Fruit fly (Drosophila melanogaster) whole organism, embryonic: ENCODE data around the gene Sec15.
A peak's percentile ranks its signal among the peaks of the same experiment; 100 is the strongest.

Experiments used
- Atf-2 ChIP-seq: fragments of 200-800 bp; sonication (Bioruptor generic); optimal IDR thresholded peaks from 2 replicates; lab custom pipeline; 2016; ENCODE audit warnings: missing biosample characterization, missing genetic modification characterization
- Atf6 ChIP-seq: fragments of 200-800 bp; sonication (Bioruptor generic); IDR thresholded peaks from 2 replicates; pipeline ENCODE4 v1.3.6; 2022; ENCODE audit warnings: missing biosample characterization, missing genetic modification characterization
- C15 ChIP-seq: fragments of 200-800 bp; sonication (Bioruptor generic); IDR thresholded peaks from 3 replicates; pipeline ENCODE4 v1.3.6; 2022; ENCODE audit warnings: missing biosample characterization, missing genetic modification characterization
- CG10565 ChIP-seq: fragments of 200-800 bp; sonication (Bioruptor generic); optimal IDR thresholded peaks from 3 replicates; lab custom pipeline; 2016; ENCODE audit warnings: missing biosample characterization, mild to moderate bottlenecking, missing genetic modification characterization
- CG11723 ChIP-seq: fragments of 200-800 bp; sonication (Bioruptor generic); optimal IDR thresholded peaks from 2 replicates; lab custom pipeline; 2017; ENCODE audit warnings: missing biosample characterization, mild to moderate bottlenecking, missing genetic modification characterization
- CG12104 ChIP-seq: fragments of 200-800 bp; sonication (Bioruptor generic); optimal IDR thresholded peaks from 3 replicates; lab custom pipeline; 2016; ENCODE audit warnings: missing biosample characterization, missing genetic modification characterization
- CG12744 ChIP-seq: fragments of 200-800 bp; sonication (Bioruptor generic); optimal IDR thresholded peaks from 2 replicates; lab custom pipeline; 2016; ENCODE audit warnings: missing biosample characterization, missing genetic modification characterization
- CG13287 ChIP-seq: fragments of 200-800 bp; sonication (Bioruptor generic); IDR thresholded peaks from 2 replicates; pipeline ENCODE4 v1.3.6; 2022; ENCODE audit warnings: missing biosample characterization, missing genetic modification characterization; ENCODE audit not compliant: partially characterized antibody
- CG15269 ChIP-seq: fragments of 200-800 bp; sonication (Bioruptor generic); optimal IDR thresholded peaks from 2 replicates; lab custom pipeline; 2018; ENCODE audit warnings: missing biosample characterization, mild to moderate bottlenecking, missing genetic modification characterization, moderate library complexity
- CG15479 ChIP-seq: fragments of 200-800 bp; sonication (Bioruptor generic); optimal IDR thresholded peaks from 3 replicates; lab custom pipeline; 2019; ENCODE audit warnings: missing biosample characterization, mild to moderate bottlenecking, missing genetic modification characterization, moderate library complexity
- CG17568 ChIP-seq: fragments of 200-800 bp; sonication (Bioruptor generic); optimal IDR thresholded peaks from 2 replicates; lab custom pipeline; 2018; ENCODE audit warnings: missing biosample characterization, mild to moderate bottlenecking, missing genetic modification characterization, moderate library complexity
- CG17912 ChIP-seq: fragments of 200-800 bp; sonication (Bioruptor generic); optimal IDR thresholded peaks from 2 replicates; lab custom pipeline; 2018; ENCODE audit warnings: missing biosample characterization, mild to moderate bottlenecking, missing genetic modification characterization
- CG18619 ChIP-seq: fragments of 200-800 bp; sonication (Bioruptor generic); optimal IDR thresholded peaks from 3 replicates; lab custom pipeline; 2017; ENCODE audit warnings: missing biosample characterization, mild to moderate bottlenecking, missing genetic modification characterization
- CG2120 ChIP-seq: fragments of 200-800 bp; sonication (Bioruptor generic); optimal IDR thresholded peaks from 3 replicates; lab custom pipeline; 2016; ENCODE audit warnings: missing biosample characterization, missing genetic modification characterization
- CG2129 ChIP-seq: fragments of 200-800 bp; sonication (Bioruptor generic); IDR thresholded peaks from 2 replicates; pipeline ENCODE4 v1.3.6; 2022; ENCODE audit warnings: missing biosample characterization, missing genetic modification characterization; ENCODE audit not compliant: partially characterized antibody
- CG30431 ChIP-seq: fragments of 200-800 bp; sonication (Bioruptor generic); optimal IDR thresholded peaks from 2 replicates; lab custom pipeline; 2017; ENCODE audit warnings: missing biosample characterization, missing genetic modification characterization
- CG32767 ChIP-seq: fragments of 200-800 bp; sonication (Bioruptor generic); IDR thresholded peaks from 2 replicates; pipeline ENCODE4 v1.3.6; 2022; ENCODE audit warnings: missing biosample characterization, missing genetic modification characterization
- CG6175 ChIP-seq: fragments of 200-800 bp; sonication (Bioruptor generic); IDR thresholded peaks from 3 replicates; pipeline ENCODE4 v1.3.6; 2022; ENCODE audit warnings: missing biosample characterization, missing genetic modification characterization
- CG7928 ChIP-seq: fragments of 200-800 bp; sonication (Bioruptor generic); optimal IDR thresholded peaks from 2 replicates; lab custom pipeline; 2017; ENCODE audit warnings: missing biosample characterization, mild to moderate bottlenecking, missing genetic modification characterization
- CG9215 ChIP-seq: fragments of 200-800 bp; sonication (Bioruptor generic); IDR thresholded peaks from 2 replicates; pipeline ENCODE4 v1.3.6; 2022; ENCODE audit warnings: missing biosample characterization, missing genetic modification characterization
- CG9727 ChIP-seq: fragments of 200-800 bp; sonication (Bioruptor generic); optimal IDR thresholded peaks from 3 replicates; lab custom pipeline; 2017; ENCODE audit warnings: missing biosample characterization, mild to moderate bottlenecking, missing genetic modification characterization
- CG9797 ChIP-seq: fragments of 200-800 bp; sonication (Bioruptor generic); optimal IDR thresholded peaks from 3 replicates; lab custom pipeline; 2018; ENCODE audit warnings: missing biosample characterization, mild to moderate bottlenecking, missing genetic modification characterization
- Chrac-16 ChIP-seq: fragments of 200-800 bp; sonication (Bioruptor generic); optimal IDR thresholded peaks from 3 replicates; lab custom pipeline; 2016; ENCODE audit warnings: missing biosample characterization, missing genetic modification characterization
- Doc2 ChIP-seq: fragments of 200-800 bp; sonication (Bioruptor generic); IDR thresholded peaks from 2 replicates; pipeline ENCODE4 v1.3.6; 2022; ENCODE audit warnings: missing biosample characterization, missing genetic modification characterization
- Elba2 ChIP-seq: fragments of 200-800 bp; sonication (Bioruptor generic); optimal IDR thresholded peaks from 3 replicates; lab custom pipeline; 2016; ENCODE audit warnings: missing biosample characterization, missing genetic modification characterization
- Fer1 ChIP-seq: fragments of 200-800 bp; sonication (Bioruptor generic); optimal IDR thresholded peaks from 2 replicates; lab custom pipeline; 2017; ENCODE audit warnings: missing biosample characterization, mild to moderate bottlenecking, missing genetic modification characterization
- HHEX ChIP-seq: fragments of 200-800 bp; sonication (Bioruptor generic); optimal IDR thresholded peaks from 3 replicates; lab custom pipeline; 2017; ENCODE audit warnings: missing biosample characterization, mild to moderate bottlenecking, missing genetic modification characterization, missing genetic modification reagents
- Mad ChIP-seq: fragments of 200-800 bp; sonication (Bioruptor generic); optimal IDR thresholded peaks from 2 replicates; lab custom pipeline; 2016; ENCODE audit warnings: missing biosample characterization, missing genetic modification characterization
- Med ChIP-seq: fragments of 200-800 bp; sonication (Bioruptor generic); peaks from one replicate; lab custom pipeline; 2016; ENCODE audit warnings: missing biosample characterization, missing genetic modification characterization, mild to moderate bottlenecking, inconsistent platforms, moderate library complexity
- NC2α ChIP-seq: fragments of 200-800 bp; sonication (Bioruptor generic); optimal IDR thresholded peaks from 2 replicates; lab custom pipeline; 2016; ENCODE audit warnings: missing biosample characterization, missing genetic modification characterization
- Opbp ChIP-seq: fragments of 200-800 bp; sonication (Bioruptor generic); IDR thresholded peaks from 3 replicates; pipeline ENCODE4 v1.3.6; 2022; ENCODE audit warnings: missing biosample characterization, missing genetic modification characterization; ENCODE audit not compliant: partially characterized antibody
- Ptx1 ChIP-seq: fragments of 200-800 bp; sonication (Bioruptor generic); IDR thresholded peaks from 2 replicates; pipeline ENCODE4 v1.3.6; 2022; ENCODE audit warnings: missing biosample characterization, missing genetic modification characterization
- Scr ChIP-seq: fragments of 200-800 bp; sonication (Bioruptor generic); IDR thresholded peaks from 2 replicates; pipeline ENCODE4 v1.3.6; 2022; ENCODE audit warnings: missing biosample characterization, missing genetic modification characterization; ENCODE audit not compliant: partially characterized antibody
- Sin3A ChIP-seq: fragments of >200 bp; optimal IDR thresholded peaks from 2 replicates; lab custom pipeline; 2018
- ase ChIP-seq: fragments of 200-800 bp; sonication (Bioruptor generic); IDR thresholded peaks from 3 replicates; pipeline ENCODE4 v1.3.6; 2022; ENCODE audit warnings: missing biosample characterization, missing genetic modification characterization
- bab2 ChIP-seq: fragments of 200-800 bp; sonication (Bioruptor generic); optimal IDR thresholded peaks from 2 replicates; lab custom pipeline; 2016; ENCODE audit warnings: missing biosample characterization, missing genetic modification characterization
- crol ChIP-seq: fragments of 200-800 bp; sonication (Bioruptor generic); IDR thresholded peaks from 2 replicates; pipeline ENCODE4 v1.3.6; 2022; ENCODE audit warnings: missing biosample characterization, missing genetic modification characterization
- cwo ChIP-seq: fragments of 200-800 bp; sonication (Bioruptor generic); optimal IDR thresholded peaks from 3 replicates; lab custom pipeline; 2017; ENCODE audit warnings: missing biosample characterization, missing genetic modification characterization, mild to moderate bottlenecking, moderate library complexity, missing genetic modification reagents
- exex ChIP-seq: fragments of 200-800 bp; sonication (Bioruptor generic); optimal IDR thresholded peaks from 4 replicates; lab custom pipeline; 2018; ENCODE audit warnings: missing biosample characterization, mild to moderate bottlenecking, missing genetic modification characterization, moderate library complexity
- gcm ChIP-seq: fragments of 200-800 bp; sonication (Bioruptor generic); optimal IDR thresholded peaks from 2 replicates; lab custom pipeline; 2019; ENCODE audit warnings: missing biosample characterization, mild to moderate bottlenecking, missing genetic modification characterization, moderate library complexity
- gro ChIP-seq: fragments of 200-800 bp; sonication (Bioruptor generic); optimal IDR thresholded peaks from 2 replicates; lab custom pipeline; 2016; ENCODE audit warnings: missing biosample characterization, missing genetic modification characterization
- insv ChIP-seq, 2 experiments: fragments of 200-800 bp; sonication (Bioruptor generic); optimal IDR thresholded peaks; 3 replicates each; lab custom pipeline; 2016 to 2018; ENCODE audit warnings: missing biosample characterization in 2 of 2, missing genetic modification characterization in 2 of 2
- nerfin-2 ChIP-seq: fragments of 200-800 bp; sonication (Bioruptor generic); IDR thresholded peaks from 2 replicates; pipeline ENCODE4 v1.3.6; 2022; ENCODE audit warnings: missing biosample characterization, missing genetic modification characterization; ENCODE audit not compliant: partially characterized antibody
- pnt ChIP-seq: fragments of 200-800 bp; sonication (Bioruptor generic); optimal IDR thresholded peaks from 3 replicates; lab custom pipeline; 2016; ENCODE audit warnings: missing biosample characterization, missing genetic modification characterization
- sima ChIP-seq: fragments of 200-800 bp; sonication (Bioruptor generic); optimal IDR thresholded peaks from 2 replicates; lab custom pipeline; 2016; ENCODE audit warnings: missing biosample characterization, missing genetic modification characterization
- so ChIP-seq: fragments of 200-800 bp; sonication (Bioruptor generic); IDR thresholded peaks from 3 replicates; pipeline ENCODE4 v1.3.6; 2022; ENCODE audit warnings: missing biosample characterization, missing genetic modification characterization
- tin ChIP-seq: fragments of 200-800 bp; sonication (Bioruptor generic); optimal IDR thresholded peaks from 3 replicates; lab custom pipeline; 2016; ENCODE audit warnings: missing biosample characterization, missing genetic modification characterization
- vnd ChIP-seq: fragments of 200-800 bp; sonication (Bioruptor generic); IDR thresholded peaks from 3 replicates; pipeline ENCODE4 v1.3.6; 2022; ENCODE audit warnings: missing biosample characterization, missing genetic modification characterization; ENCODE audit not compliant: partially characterized antibody
- zfh1 ChIP-seq: fragments of 200-800 bp; sonication (Bioruptor generic); IDR thresholded peaks from 3 replicates; pipeline ENCODE4 v1.3.6; 2022; ENCODE audit warnings: missing biosample characterization, missing genetic modification characterization
- zfh2 ChIP-seq: fragments of 200-800 bp; sonication (Bioruptor generic); optimal IDR thresholded peaks from 2 replicates; lab custom pipeline; 2016; ENCODE audit warnings: missing biosample characterization, missing genetic modification characterization

Sec15 gene

dm6 chr3R:21101453-21102214 lies 6.1 kb downstream of the Sec15 start, which contains the start of the genes CG7044 and Tbc1d22 (continued):
- TF ChIP-seq CG12104 (peak; percentile 40), nerfin-2 (GFP tag; lab: Robert Waterston, UW) (no peak), Elba2 (GFP tag; lab: Kevin White, UChicago) (no peak), CG9727 (GFP tag; lab: Kevin White, UChicago) (peak; percentile 64), Scr (GFP tag; lab: Robert Waterston, UW) (peak; percentile 39), CG17912 (no peak), CG30431 (GFP tag; lab: Kevin White, UChicago) (no peak), CG32767 (GFP tag; lab: Robert Waterston, UW) (no peak), ase (no peak), Atf-2 (GFP tag; lab: Kevin White, UChicago) (no peak), CG2120 (GFP tag; lab: Kevin White, UChicago) (peak; percentile 75), NC2α (GFP tag; lab: Kevin White, UChicago) (no peak), exex (tag; lab: Kevin White, UChicago) (no peak), tin (GFP tag; lab: Kevin White, UChicago) (peak; percentile 51), HHEX (GFP tag; lab: Kevin White, UChicago) (no peak), Opbp (peak; percentile 9; the same call in 1 of the 3 replicates), CG10565 (GFP tag; lab: Kevin White, UChicago) (no peak), crol (GFP tag; lab: Robert Waterston, UW) (no peak), CG15479 (no peak), CG2129 (GFP tag; lab: Robert Waterston, UW) (no peak), Ptx1 (GFP tag; lab: Robert Waterston, UW) (peak; percentile 44; the same call in 1 of the 2 replicates), bab2 (GFP tag; lab: Kevin White, UChicago) (peak; percentile 26), zfh2 (GFP tag; lab: Kevin White, UChicago) (peak; percentile 70), C15 (GFP tag; lab: Robert Waterston, UW) (no peak), Sin3A (lab: Kevin White, UChicago) (peak; percentile 69), Med (GFP tag; lab: Kevin White, UChicago) (peak; percentile 69), CG18619 (peak; percentile 43), so (GFP tag; lab: Robert Waterston, UW) (no peak), vnd (no peak), Atf6 (GFP tag; lab: Robert Waterston, UW) (no peak), Fer1 (GFP tag; lab: Kevin White, UChicago) (no peak), Mad (no peak), Doc2 (GFP tag; lab: Robert Waterston, UW) (no peak), CG17568 (GFP tag; lab: Kevin White, UChicago) (no peak), gro (no peak), CG11723 (GFP tag; lab: Kevin White, UChicago) (no peak), gcm (GFP tag; lab: Kevin White, UChicago) (no peak), CG6175 (GFP tag; lab: Robert Waterston, UW) (no peak), CG7928 (GFP tag; lab: Kevin White, UChicago) (no peak), pnt (GFP tag; lab: Kevin White, UChicago) (peak; percentile 43), Chrac-16 (peak; percentile 54), insv (GFP tag; optimal IDR thresholded peaks at IDR 0.05; lab: Kevin White, UChicago) (no peak), CG9215 (GFP tag; lab: Robert Waterston, UW) (peak; percentile 50; the same call in 1 of the 2 replicates), zfh1 (GFP tag; lab: Robert Waterston, UW) (0 out of 3 replicates have a peak, but pooled peaks have one; percentile 28), CG9797 (GFP tag; lab: Kevin White, UChicago) (peak; percentile 66), CG13287 (GFP tag; lab: Robert Waterston, UW) (0 out of 2 replicates have a peak, but pooled peaks have one; percentile 7), sima (GFP tag; lab: Kevin White, UChicago) (no peak), CG15269 (tag; lab: Kevin White, UChicago) (no peak), CG12744 (GFP tag; lab: Kevin White, UChicago) (peak; percentile 29), cwo (no peak)
